Fruit fly (Drosophila melanogaster) whole organism, wandering third instar larva: ENCODE results near the gene Cht11.

Experiments used
- CG32264 ChIP-seq: fragments of 200-800 bp; sonication (Bioruptor generic); optimal IDR thresholded peaks from 2 replicates; lab custom pipeline; 2016; ENCODE audit warnings: missing biosample characterization, missing genetic modification characterization
- CG9705 ChIP-seq: fragments of 200-800 bp; sonication (Bioruptor generic); optimal IDR thresholded peaks from 2 replicates; lab custom pipeline; 2018; ENCODE audit warnings: missing biosample characterization, mild to moderate bottlenecking, missing genetic modification characterization
- CrebA ChIP-seq: fragments of 200-800 bp; sonication (Bioruptor generic); optimal IDR thresholded peaks from 2 replicates; lab custom pipeline; 2016; ENCODE audit warnings: missing biosample characterization, mild to moderate bottlenecking, missing genetic modification characterization, borderline replicate concordance
- Dif ChIP-seq: fragments of 200-275, 200-300 bp; sonication (Bioruptor generic); optimal IDR thresholded peaks from 2 replicates; lab custom pipeline; 2018; ENCODE audit warnings: missing biosample characterization, missing genetic modification characterization; ENCODE audit not compliant: partially characterized antibody
- GATAd ChIP-seq: sonication (Bioruptor generic); optimal IDR thresholded peaks from 2 replicates; lab custom pipeline; 2016; ENCODE audit warnings: missing biosample characterization, missing genetic modification characterization
- HLH106 ChIP-seq: fragments of 200-800 bp; optimal IDR thresholded peaks from 3 replicates; lab custom pipeline; 2019; ENCODE audit warnings: missing biosample characterization, mild to moderate bottlenecking, missing genetic modification characterization, moderate library complexity
- Hnf4 ChIP-seq: fragments of 200-800 bp; sonication (Bioruptor generic); optimal IDR thresholded peaks from 2 replicates; lab custom pipeline; 2016; ENCODE audit warnings: missing biosample characterization, mild to moderate bottlenecking, missing genetic modification characterization
- Hr78 ChIP-seq: fragments of >200 bp; optimal IDR thresholded peaks from 2 replicates; lab custom pipeline; 2017; ENCODE audit warnings: missing biosample characterization, missing genetic modification characterization
- Hr83 ChIP-seq: fragments of 200-300 bp; sonication (Bioruptor generic); optimal IDR thresholded peaks from 2 replicates; lab custom pipeline; 2016; ENCODE audit warnings: missing biosample characterization, mild to moderate bottlenecking, missing genetic modification characterization, moderate library complexity; ENCODE audit not compliant: poor library complexity, severe bottlenecking
- Jra ChIP-seq: sonication (Bioruptor generic); optimal IDR thresholded peaks from 2 replicates; lab custom pipeline; 2016; ENCODE audit warnings: missing biosample characterization, missing genetic modification characterization
- Mio ChIP-seq: sonication (Bioruptor generic); optimal IDR thresholded peaks from 2 replicates; lab custom pipeline; 2016; ENCODE audit warnings: missing biosample characterization, missing genetic modification characterization
- Myc ChIP-seq: fragments of >200 bp; optimal IDR thresholded peaks from 2 replicates; lab custom pipeline; 2017
- N ChIP-seq: fragments of >200 bp; optimal IDR thresholded peaks from 2 replicates; lab custom pipeline; 2018; ENCODE audit warnings: missing biosample characterization, missing external identifiers, missing genetic modification characterization
- OdsH ChIP-seq: fragments of 200-800 bp; sonication (Bioruptor generic); optimal IDR thresholded peaks from 2 replicates; lab custom pipeline; 2016; ENCODE audit warnings: missing biosample characterization, mild to moderate bottlenecking, missing genetic modification characterization
- Rel ChIP-seq, 2 experiments: fragments of 200-800 bp; sonication (Bioruptor generic) in 1 of 2; optimal IDR thresholded peaks; 2 replicates in 1 of 2; 3 replicates in 1 of 2; lab custom pipeline; 2016 to 2019; ENCODE audit warnings: mild to moderate bottlenecking in 2 of 2, missing biosample characterization in 2 of 2, missing genetic modification characterization in 2 of 2, moderate library complexity in 1 of 2
- Sp1 ChIP-seq: fragments of 200-800 bp; sonication (Bioruptor generic); optimal IDR thresholded peaks from 3 replicates; lab custom pipeline; 2019; ENCODE audit warnings: missing biosample characterization, mild to moderate bottlenecking, missing genetic modification characterization, moderate library complexity
- br ChIP-seq: fragments of 200-800 bp; sonication (Bioruptor generic); optimal IDR thresholded peaks from 2 replicates; lab custom pipeline; 2016; ENCODE audit warnings: missing biosample characterization, missing genetic modification characterization
- dl ChIP-seq, 2 experiments: fragments of 175-275, 200-275 bp in 1 of 2; fragments of 200-275 bp in 1 of 2; sonication (Bioruptor generic); optimal IDR thresholded peaks; lab custom pipeline; 2018; ENCODE audit warnings: mild to moderate bottlenecking in 2 of 2, missing biosample characterization in 2 of 2, missing genetic modification characterization in 2 of 2, moderate library complexity in 2 of 2; ENCODE audit not compliant: partially characterized antibody in 2 of 2, insufficient read depth in 1 of 2
- dmrt93B ChIP-seq: fragments of 200-800 bp; sonication (Bioruptor generic); optimal IDR thresholded peaks from 2 replicates; lab custom pipeline; 2018; ENCODE audit warnings: missing biosample characterization, mild to moderate bottlenecking, missing genetic modification characterization
- dsf ChIP-seq: sonication (Bioruptor generic); optimal IDR thresholded peaks from 2 replicates; lab custom pipeline; 2016; ENCODE audit warnings: missing biosample characterization, missing genetic modification characterization, borderline replicate concordance
- ey ChIP-seq: fragments of 200-800 bp; sonication (Bioruptor generic); optimal IDR thresholded peaks from 2 replicates; lab custom pipeline; 2016; ENCODE audit warnings: missing biosample characterization, missing genetic modification characterization
- foxo ChIP-seq, 2 experiments: fragments of 200-800 bp; sonication (Bioruptor generic); optimal IDR thresholded peaks; 2 replicates in 1 of 2; 3 replicates in 1 of 2; lab custom pipeline; 2016 to 2017; ENCODE audit warnings: missing biosample characterization in 2 of 2, missing genetic modification characterization in 2 of 2
- fru ChIP-seq: fragments of 200-800 bp; sonication (Bioruptor generic); optimal IDR thresholded peaks from 3 replicates; lab custom pipeline; 2016; ENCODE audit warnings: missing biosample characterization, mild to moderate bottlenecking, missing genetic modification characterization
- h ChIP-seq: fragments of 200-800 bp; sonication (Bioruptor generic); optimal IDR thresholded peaks from 3 replicates; lab custom pipeline; 2016; ENCODE audit warnings: missing biosample characterization, mild to moderate bottlenecking, missing genetic modification characterization
- jim ChIP-seq: fragments of 175-275, 200-325 bp; sonication (Bioruptor generic); optimal IDR thresholded peaks from 2 replicates; lab custom pipeline; 2016; ENCODE audit warnings: missing biosample characterization, mild to moderate bottlenecking, missing genetic modification characterization
- lola ChIP-seq: fragments of >200 bp; optimal IDR thresholded peaks from 2 replicates; lab custom pipeline; 2017; ENCODE audit warnings: missing biosample characterization, missing genetic modification characterization
- psq ChIP-seq: fragments of 200-800 bp; sonication (Bioruptor generic); optimal IDR thresholded peaks from 3 replicates; lab custom pipeline; 2017; ENCODE audit warnings: missing biosample characterization, mild to moderate bottlenecking, missing genetic modification characterization, moderate library complexity
- rgr ChIP-seq: fragments of 200-800 bp; sonication (Bioruptor generic); optimal IDR thresholded peaks from 3 replicates; lab custom pipeline; 2016; ENCODE audit warnings: missing biosample characterization, mild to moderate bottlenecking, missing genetic modification characterization
- sage ChIP-seq: fragments of 200-800 bp; sonication (Bioruptor generic); optimal IDR thresholded peaks from 2 replicates; lab custom pipeline; 2016; ENCODE audit warnings: missing biosample characterization, mild to moderate bottlenecking, missing genetic modification characterization
- tai ChIP-seq: sonication (Bioruptor generic); optimal IDR thresholded peaks from 2 replicates; lab custom pipeline; 2016; ENCODE audit warnings: missing biosample characterization, missing genetic modification characterization
- usp ChIP-seq: fragments of >200 bp; optimal IDR thresholded peaks from 2 replicates; lab custom pipeline; 2017; ENCODE audit warnings: missing biosample characterization, missing genetic modification characterization
- woc ChIP-seq: sonication (Bioruptor generic); optimal IDR thresholded peaks from 2 replicates; lab custom pipeline; 2016; ENCODE audit warnings: missing biosample characterization, mild to moderate bottlenecking, missing genetic modification characterization

The Cht11 gene

DNA sequence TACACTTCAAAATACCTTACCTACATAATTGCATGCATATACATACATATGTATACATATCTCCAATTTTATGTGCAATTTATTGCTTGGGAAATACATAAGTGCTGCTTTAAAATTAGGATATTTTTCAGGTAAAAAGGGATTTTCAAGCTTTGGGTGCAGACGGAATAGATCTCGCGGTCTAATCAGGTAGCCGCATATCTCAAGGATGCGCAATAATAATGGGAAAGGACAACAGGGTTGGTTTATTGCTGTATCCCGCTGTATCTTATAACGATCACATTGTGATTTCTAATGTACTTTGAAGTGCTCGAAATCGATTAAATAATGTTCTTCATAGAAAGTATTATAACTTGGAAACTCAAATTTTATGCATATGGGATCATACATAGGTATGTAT, 8.4 kb upstream of the Cht11 start:
- no peak for TF ChIP-seq Myc

- no peak for TF ChIP-seq lola (GFP tag; lab: Kevin White, UChicago)
- TF ChIP-seq OdsH (GFP tag; lab: Kevin White, UChicago): no peak
- TF ChIP-seq Dif (GFP tag; lab: Kevin White, UChicago): no peak
- TF ChIP-seq CrebA (GFP tag; lab: Kevin White, UChicago): no peak
- no peak for TF ChIP-seq tai (GFP tag; lab: Kevin White, UChicago)
- no peak for TF ChIP-seq jim (GFP tag; lab: Kevin White, UChicago)
- no peak for TF ChIP-seq Myc
- TF ChIP-seq fru (GFP tag; lab: Kevin White, UChicago): no peak
- TF ChIP-seq CG32264 (GFP tag; lab: Kevin White, UChicago): no peak
- no peak for TF ChIP-seq sage
- no peak for TF ChIP-seq GATAd (GFP tag; lab: Kevin White, UChicago)
- TF ChIP-seq HLH106 (tag; lab: Kevin White, UChicago): no peak
- TF ChIP-seq Sp1 (GFP tag; lab: Kevin White, UChicago): no peak
Measured at dm6 chrX:6857269-6857668, 8.0 kb upstream of the Cht11 start.

dm6 chrX:6856332-6856995, 7.1 kb upstream of the Cht11 start:
- TF ChIP-seq Hr78 (GFP tag; lab: Kevin White, UChicago): no peak
- TF ChIP-seq foxo (GFP tag; optimal IDR thresholded peaks at IDR 0.05; lab: Kevin White, UChicago): peak in 1 of 2 experiments; percentile 61
- peak; percentile 71 for TF ChIP-seq HLH106 (tag; lab: Kevin White, UChicago)
- TF ChIP-seq Mio: no peak
- no peak for TF ChIP-seq Myc
- peak; percentile 15 for TF ChIP-seq CG32264 (GFP tag; lab: Kevin White, UChicago)
- TF ChIP-seq GATAd (GFP tag; lab: Kevin White, UChicago): no peak
- TF ChIP-seq CG9705 (GFP tag; lab: Kevin White, UChicago): peak; percentile 40
- no peak for TF ChIP-seq Hr83 (GFP tag; lab: Kevin White, UChicago)
- no peak for TF ChIP-seq Rel (GFP tag; optimal IDR thresholded peaks at IDR 0.05; lab: Kevin White, UChicago)
- TF ChIP-seq Rel (tag; optimal IDR thresholded peaks at IDR 0.05; lab: Kevin White, UChicago): peak; percentile 6
- no peak for TF ChIP-seq dl (GFP tag; optimal IDR thresholded peaks at IDR 0.05; lab: Kevin White, UChicago; ENCODE audit: insufficient read depth in 1 of 2, partially characterized antibody in 2 of 2)
- peak; percentile 54 for TF ChIP-seq ey
- no peak for TF ChIP-seq Jra
- TF ChIP-seq usp (GFP tag; lab: Kevin White, UChicago): no peak
- TF ChIP-seq Hnf4 (GFP tag; lab: Kevin White, UChicago): peak; percentile 30
- TF ChIP-seq h: peak; percentile 52
- peak; percentile 25 for TF ChIP-seq psq (GFP tag; lab: Kevin White, UChicago)
- peak; percentile 62 for TF ChIP-seq Sp1 (GFP tag; lab: Kevin White, UChicago)
- peak; percentile 25 for TF ChIP-seq OdsH (GFP tag; lab: Kevin White, UChicago)
- TF ChIP-seq br (GFP tag; lab: Kevin White, UChicago): peak; percentile 29
- TF ChIP-seq rgr (GFP tag; lab: Kevin White, UChicago): peak; percentile 38
- no peak for TF ChIP-seq tai (GFP tag; lab: Kevin White, UChicago)
- peak; percentile 48 for TF ChIP-seq fru (GFP tag; lab: Kevin White, UChicago)
- TF ChIP-seq dsf: no peak
- TF ChIP-seq N (GFP tag; lab: Kevin White, UChicago): no peak
- peak; percentile 11 for TF ChIP-seq woc (GFP tag; lab: Kevin White, UChicago)
- peak; percentile 31 for TF ChIP-seq dmrt93B
